Worm (Caenorhabditis elegans): ENCODE results near the gene calf-1.

- TF ChIP-seq ama-1 (optimal IDR thresholded peaks at IDR 0.05) (no peak), flt-1 (GFP tag; IDR thresholded peaks at IDR 0.05) (no peak), hmg-4 (GFP tag; optimal IDR thresholded peaks at IDR 0.05) (no peak), tbx-37 (GFP tag; conservative IDR thresholded peaks at IDR 0.05) (no peak), hmbx-1 (tag; optimal IDR thresholded peaks at IDR 0.05) (no peak), B0310.2 (tag; optimal IDR thresholded peaks at IDR 0.05) (no peak), tbx-11 (GFP tag; IDR thresholded peaks at IDR 0.05) (no peak), F13C5.2 (tag; optimal IDR thresholded peaks at IDR 0.05) (no peak), pes-1 (GFP tag; IDR thresholded peaks at IDR 0.05) (no peak), aly-1 (tag; optimal IDR thresholded peaks at IDR 0.05) (no peak), ceh-36 (tag; optimal IDR thresholded peaks at IDR 0.05) (no peak), hnd-1 (tag; optimal IDR thresholded peaks at IDR 0.05) (no peak), scrt-1 (GFP tag; IDR thresholded peaks at IDR 0.05) (no peak), sea-1 (GFP tag; conservative IDR thresholded peaks at IDR 0.05) (no peak)
Measured at ce11 chrV:20476514-20476913, 2.4 kb downstream of the calf-1 start.

All from whole organism, early embryonic.